Worm (Caenorhabditis elegans) whole organism, young adult: Measurements from ENCODE around the gene phdh-1.
A peak's percentile ranks its signal among the peaks of the same experiment; 100 is the strongest.

Source experiments
- B0019.2 ChIP-seq: fragments of 200-800 bp; sonication (Bioruptor generic); conservative IDR thresholded peaks from 2 replicates; pipeline ENCODE4 v1.3.6; 2022; ENCODE audit warnings: missing genetic modification reagents, missing genetic modification characterization, missing compliant biosample characterization
- B0336.3 ChIP-seq: fragments of 200-800 bp; sonication (Bioruptor generic); IDR thresholded peaks from 2 replicates; pipeline ENCODE4 v1.3.6; 2022; ENCODE audit warnings: missing genetic modification characterization, missing compliant biosample characterization
- F22D6.2 ChIP-seq: sonication (generic microtip); optimal IDR thresholded peaks from 2 replicates; lab custom pipeline; 2016; ENCODE audit warnings: mild to moderate bottlenecking, missing genetic modification characterization, missing compliant biosample characterization
- F33H1.4 ChIP-seq: fragments of 200-800 bp; sonication (Bioruptor generic); IDR thresholded peaks from 2 replicates; pipeline ENCODE4 v1.3.6; 2022; ENCODE audit warnings: missing genetic modification reagents, missing genetic modification characterization, missing compliant biosample characterization
- F37B4.10 ChIP-seq: fragments of 200-800 bp; sonication (Bioruptor generic); IDR thresholded peaks from 2 replicates; pipeline ENCODE4 v1.3.6; 2022; ENCODE audit warnings: missing genetic modification characterization, missing compliant biosample characterization
- F39B2.1 ChIP-seq: fragments of 200-800 bp; sonication (Bioruptor generic); IDR thresholded peaks from 2 replicates; pipeline ENCODE4 v1.3.6; 2022; ENCODE audit warnings: missing genetic modification reagents, missing genetic modification characterization, missing compliant biosample characterization
- T07F8.4 ChIP-seq: sonication (generic microtip); optimal IDR thresholded peaks from 2 replicates; lab custom pipeline; 2016; ENCODE audit warnings: mild to moderate bottlenecking, missing genetic modification characterization, moderate library complexity, missing compliant biosample characterization
- T26A5.8 ChIP-seq: sonication (generic microtip); optimal IDR thresholded peaks from 2 replicates; lab custom pipeline; 2016; ENCODE audit warnings: missing genetic modification characterization, missing compliant biosample characterization
- Y56A3A.18 ChIP-seq: fragments of 200-800 bp; sonication (Bioruptor generic); IDR thresholded peaks from 2 replicates; pipeline ENCODE4 v1.3.6; 2022; ENCODE audit warnings: missing genetic modification reagents, missing genetic modification characterization, missing compliant biosample characterization
- attf-3 ChIP-seq: fragments of 200-800 bp; sonication (Bioruptor generic); conservative IDR thresholded peaks from 2 replicates; pipeline ENCODE4 v1.3.6; 2022; ENCODE audit warnings: missing genetic modification reagents, missing genetic modification characterization, missing compliant biosample characterization
- attf-6 ChIP-seq: fragments of 200-800 bp; sonication (Bioruptor generic); IDR thresholded peaks from 2 replicates; pipeline ENCODE4 v1.3.6; 2022; ENCODE audit warnings: missing genetic modification reagents, missing genetic modification characterization, missing compliant biosample characterization
- dpff-1 ChIP-seq: sonication (generic microtip); optimal IDR thresholded peaks from 2 replicates; lab custom pipeline; 2017; ENCODE audit warnings: mild to moderate bottlenecking, missing genetic modification characterization, missing compliant biosample characterization
- egrh-3 ChIP-seq: fragments of 200-800 bp; sonication (Bioruptor generic); IDR thresholded peaks from 2 replicates; pipeline ENCODE4 v1.3.6; 2022; ENCODE audit warnings: missing genetic modification reagents, missing genetic modification characterization, missing compliant biosample characterization
- ets-4 ChIP-seq: fragments of 200-800 bp; sonication (Bioruptor generic); optimal IDR thresholded peaks from 2 replicates; lab custom pipeline; 2018; ENCODE audit warnings: mild to moderate bottlenecking, missing genetic modification characterization, missing compliant biosample characterization
- him-1 ChIP-seq: sonication (generic microtip); optimal IDR thresholded peaks from 2 replicates; lab custom pipeline; 2016; ENCODE audit warnings: missing genotype, missing genetic modification reagents, missing genetic modification characterization, missing compliant biosample characterization
- hmg-1.2 ChIP-seq: fragments of 200-800 bp; sonication (Bioruptor generic); IDR thresholded peaks from 2 replicates; pipeline ENCODE4 v1.3.6; 2022; ENCODE audit warnings: missing genetic modification reagents, missing genetic modification characterization, missing compliant biosample characterization
- let-526 ChIP-seq: fragments of 200-800 bp; sonication (Bioruptor generic); IDR thresholded peaks from 2 replicates; pipeline ENCODE4 v1.3.6; 2022; ENCODE audit warnings: missing genetic modification reagents, missing genetic modification characterization, missing compliant biosample characterization
- lin-35 ChIP-seq, 3 experiments: fragments of 150-350 bp in 2 of 3; sonication (generic microtip) in 1 of 3; optimal IDR thresholded peaks; 2 replicates each; lab custom pipeline; 2014 to 2018; ENCODE audit warnings: missing biosample characterization in 3 of 3, missing genetic modification characterization in 3 of 3, missing genetic modification reagents in 3 of 3
- lir-1 ChIP-seq: fragments of 200-800 bp; sonication (Bioruptor generic); conservative IDR thresholded peaks from 2 replicates; pipeline ENCODE4 v1.3.6; 2022; ENCODE audit warnings: missing genetic modification reagents, missing genetic modification characterization, missing compliant biosample characterization
- mel-28 ChIP-seq: sonication (generic microtip); optimal IDR thresholded peaks from 2 replicates; lab custom pipeline; 2016; ENCODE audit warnings: borderline replicate concordance, mild to moderate bottlenecking, missing genetic modification characterization, missing compliant biosample characterization
- nfya-2 ChIP-seq: fragments of 200-800 bp; sonication (Bioruptor generic); IDR thresholded peaks from 2 replicates; pipeline ENCODE4 v1.3.6; 2022; ENCODE audit warnings: missing genetic modification reagents, missing genetic modification characterization, missing compliant biosample characterization
- nfyb-1 ChIP-seq: fragments of 200-800 bp; sonication (Bioruptor generic); IDR thresholded peaks from 2 replicates; pipeline ENCODE4 v1.3.6; 2022; ENCODE audit warnings: missing genetic modification reagents, missing genetic modification characterization, missing compliant biosample characterization
- nhr-120 ChIP-seq: fragments of 200-800 bp; sonication (Bioruptor generic); IDR thresholded peaks from 2 replicates; pipeline ENCODE4 v1.3.6; 2022; ENCODE audit warnings: missing genetic modification characterization, missing compliant biosample characterization
- pbrm-1 ChIP-seq: fragments of 200-800 bp; sonication (Bioruptor generic); IDR thresholded peaks from 2 replicates; pipeline ENCODE4 v1.3.6; 2022; ENCODE audit warnings: missing genetic modification reagents, missing genetic modification characterization, missing compliant biosample characterization
- rcor-1 ChIP-seq: fragments of 200-800 bp; sonication (Bioruptor generic); IDR thresholded peaks from 2 replicates; pipeline ENCODE4 v1.3.6; 2022; ENCODE audit warnings: missing genetic modification reagents, missing genetic modification characterization, missing compliant biosample characterization
- sdz-38 ChIP-seq: sonication (generic microtip); optimal IDR thresholded peaks from 2 replicates; lab custom pipeline; 2016; ENCODE audit warnings: missing genotype, missing genetic modification characterization, missing compliant biosample characterization
- tbx-9 ChIP-seq: sonication (generic microtip); optimal IDR thresholded peaks from 2 replicates; lab custom pipeline; 2016; ENCODE audit warnings: borderline replicate concordance, missing genetic modification characterization, inconsistent platforms, missing compliant biosample characterization
- zfh-2 ChIP-seq: fragments of 200-800 bp; sonication (Bioruptor generic); conservative IDR thresholded peaks from 2 replicates; pipeline ENCODE4 v1.3.6; 2022; ENCODE audit warnings: missing genetic modification reagents, missing genetic modification characterization, missing compliant biosample characterization
- zim-3 ChIP-seq: sonication (generic microtip); optimal IDR thresholded peaks from 2 replicates; lab custom pipeline; 2017; ENCODE audit warnings: mild to moderate bottlenecking, missing genetic modification characterization, moderate library complexity, missing compliant biosample characterization
- ztf-22 ChIP-seq: fragments of 200-800 bp; sonication (Bioruptor generic); optimal IDR thresholded peaks from 2 replicates; lab custom pipeline; 2018; ENCODE audit warnings: mild to moderate bottlenecking, missing genetic modification characterization, moderate library complexity, missing compliant biosample characterization
- ztf-25 ChIP-seq: fragments of 200-800 bp; sonication (Bioruptor generic); IDR thresholded peaks from 2 replicates; pipeline ENCODE4 v1.3.6; 2022; ENCODE audit warnings: missing genetic modification reagents, missing genetic modification characterization, missing compliant biosample characterization

The phdh-1 gene

DNA sequence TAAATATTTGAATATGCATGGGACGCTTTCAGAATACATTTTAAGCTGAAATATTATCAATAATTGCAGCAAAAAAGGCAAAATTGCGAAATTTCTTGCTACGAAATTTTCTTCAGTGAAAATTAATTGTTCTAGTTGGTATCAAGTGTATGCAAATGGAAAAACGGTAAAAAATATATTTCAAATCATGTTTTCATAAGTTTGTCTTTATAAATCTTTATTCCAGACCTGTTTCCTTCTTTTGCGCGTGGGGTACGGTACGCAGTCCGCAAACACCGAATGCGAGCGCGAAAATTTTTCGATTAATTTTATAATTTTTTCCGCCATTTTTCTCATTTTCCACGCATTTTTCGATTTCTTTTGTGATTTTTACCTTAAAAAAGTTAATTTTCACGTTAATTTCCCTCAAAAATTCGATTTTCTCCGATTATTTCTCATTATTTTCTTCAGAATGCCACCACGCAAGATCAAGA lies 41.7 kb downstream of the phdh-1 start, which contains the start of the genes fbxc-23 and csc-1 (continued):
- TF ChIP-seq lin-35 (GFP tag; optimal IDR thresholded peaks at IDR 0.05; lab: Kevin White, UChicago) (peak in 2 of 3 experiments; percentile 77 to 78), B0019.2 (GFP tag; lab: Robert Waterston, UW) (peak; percentile 47; the same call in 1 of the 2 replicates), F33H1.4 (peak; percentile 74), pbrm-1 (GFP tag; lab: Robert Waterston, UW) (0 out of 2 replicates have a peak, but pooled peaks have one; percentile 10), tbx-9 (tag; lab: Kevin White, UChicago) (no peak)
- TF ChIP-seq, all 124 proteins: peak for 28

DNA sequence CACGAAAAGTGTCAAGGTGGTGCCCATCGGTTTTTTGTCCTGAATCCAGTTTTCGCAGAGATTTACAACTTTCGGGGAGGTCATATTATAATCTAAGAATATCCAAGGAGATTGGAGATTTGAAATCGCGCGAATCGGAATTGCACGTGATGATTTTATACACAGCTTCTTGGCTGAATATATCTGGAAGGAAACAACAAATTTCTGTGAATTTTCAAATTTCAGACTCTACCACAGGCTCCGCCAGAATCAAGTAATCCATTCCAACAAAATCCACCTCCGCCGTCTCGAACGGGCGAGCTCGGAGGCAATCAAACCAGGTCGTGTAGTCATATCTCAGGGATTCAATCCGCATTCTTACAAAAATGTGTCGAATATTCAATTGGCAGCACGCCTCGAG lies 43.0 kb downstream of the phdh-1 start:
- TF ChIP-seq nfyb-1 (GFP tag; lab: Robert Waterston, UW): no peak
- TF ChIP-seq ztf-22: no peak
- no peak for TF ChIP-seq egrh-3 (GFP tag; lab: Robert Waterston, UW)
- TF ChIP-seq dpff-1 (tag; lab: Kevin White, UChicago): no peak
- no peak for TF ChIP-seq him-1 (tag; lab: Kevin White, UChicago)
- no peak for TF ChIP-seq F33H1.4
- no peak for TF ChIP-seq F39B2.1 (GFP tag; lab: Robert Waterston, UW)
- no peak for TF ChIP-seq mel-28
- TF ChIP-seq B0336.3 (GFP tag; lab: Robert Waterston, UW): no peak
- no peak for TF ChIP-seq ztf-25 (GFP tag; lab: Robert Waterston, UW)
- no peak for TF ChIP-seq T07F8.4
- no peak for TF ChIP-seq Y56A3A.18 (GFP tag; lab: Robert Waterston, UW)
- TF ChIP-seq zfh-2 (GFP tag; lab: Robert Waterston, UW): no peak
- no peak for TF ChIP-seq attf-3 (GFP tag; lab: Robert Waterston, UW)
- TF ChIP-seq nfya-2: no peak

DNA sequence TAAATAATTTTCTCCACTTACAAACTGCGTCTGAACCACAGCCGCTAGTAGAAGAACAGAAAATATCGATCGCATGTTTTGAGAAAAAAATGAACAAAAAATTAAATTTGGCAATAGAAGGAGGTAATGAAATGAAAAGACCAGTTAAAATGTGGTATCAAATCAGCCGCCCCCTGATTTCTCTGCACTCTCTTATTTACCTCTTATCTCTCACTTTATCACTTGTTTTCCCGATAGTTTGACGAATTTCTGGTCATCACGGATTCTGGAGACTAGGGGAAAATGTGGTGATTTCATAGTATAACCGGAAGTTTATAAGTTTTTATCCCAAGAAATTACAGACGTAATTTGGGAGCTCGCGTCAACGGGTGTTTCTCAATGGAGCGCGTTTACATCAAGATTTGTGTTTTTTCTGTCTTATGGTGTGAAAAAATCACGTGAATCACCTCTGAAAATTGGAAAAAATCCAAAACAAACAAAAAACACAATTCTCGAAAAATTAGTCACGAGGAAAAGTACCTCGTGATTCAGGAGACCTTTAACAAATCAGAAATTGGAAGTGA lies 44.5 kb downstream of the phdh-1 start, which contains the start of gene clec-146:
Gene clec-146, minus strand, starts transcription at position 116 of the 563 bp plus-strand sequence.
- TF ChIP-seq rcor-1 (GFP tag; lab: Robert Waterston, UW): no peak
- peak; percentile 62; the same call in 1 of the 2 replicates for TF ChIP-seq hmg-1.2 (GFP tag; lab: Robert Waterston, UW)
- no peak for TF ChIP-seq ets-4 (GFP tag; lab: Kevin White, UChicago)
- TF ChIP-seq attf-6 (GFP tag; lab: Robert Waterston, UW): no peak

DNA sequence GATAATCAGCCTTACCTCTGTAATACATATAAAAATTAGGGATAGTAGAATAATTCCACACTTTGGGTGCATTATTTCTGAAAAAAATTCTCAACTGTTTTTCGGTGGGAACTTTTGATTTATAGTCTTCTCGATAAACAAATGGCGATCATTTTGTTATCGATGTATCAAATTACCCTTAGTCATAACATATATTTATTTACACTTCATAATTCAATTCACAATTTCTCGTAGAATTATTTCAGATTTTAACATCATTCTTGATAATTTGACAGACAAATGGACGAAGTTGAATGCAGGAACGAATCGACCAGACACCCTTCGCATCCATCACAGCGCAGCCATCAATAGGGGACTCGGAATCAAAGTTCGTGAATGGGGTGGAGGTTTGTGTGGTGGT lies 47.8 kb downstream of the phdh-1 start, which contains the start of gene clec-145:
Gene clec-145, minus strand, starts transcription at position 101 of the 400 bp plus-strand sequence.
- no peak for TF ChIP-seq nhr-120
- no peak for TF ChIP-seq F37B4.10 (GFP tag; lab: Robert Waterston, UW)
- TF ChIP-seq F22D6.2 (tag; lab: Kevin White, UChicago): no peak
- TF ChIP-seq let-526: no peak
- no peak for TF ChIP-seq lir-1 (GFP tag; lab: Robert Waterston, UW)
- TF ChIP-seq sdz-38 (tag; lab: Kevin White, UChicago): no peak
- no peak for TF ChIP-seq B0336.3 (GFP tag; lab: Robert Waterston, UW)
- TF ChIP-seq T26A5.8 (tag; lab: Kevin White, UChicago): no peak
- TF ChIP-seq zim-3 (tag; lab: Kevin White, UChicago): no peak
- TF ChIP-seq, all 124 proteins: peak for 0
